Worm (Caenorhabditis elegans): Measurements from ENCODE around the gene str-52.

Gene str-52

ce11 chrV:2110368-2110767 is 35.6 kb downstream of the str-52 start, which contains the start of gene F22F7.3:
Gene F22F7.3 (plus strand): TSS chrV:2110668.
- TF ChIP-seq ceh-9 (tag; optimal IDR thresholded peaks at IDR 0.05): no peak
- TF ChIP-seq nhr-11 (tag; optimal IDR thresholded peaks at IDR 0.05): no peak
- no peak for TF ChIP-seq nfya-1 (tag; optimal IDR thresholded peaks at IDR 0.05; ENCODE audit: insufficient read depth)
- no peak for TF ChIP-seq snpc-4 (tag; optimal IDR thresholded peaks at IDR 0.05)
- TF ChIP-seq R02D3.7 (tag; optimal IDR thresholded peaks at IDR 0.05): no peak
- TF ChIP-seq nhr-43 (tag; optimal IDR thresholded peaks at IDR 0.05; ENCODE audit: poor library complexity, severe bottlenecking): no peak
- no peak for TF ChIP-seq lin-39 (tag; optimal IDR thresholded peaks at IDR 0.05)
- no peak for TF ChIP-seq daf-12 (tag; optimal IDR thresholded peaks at IDR 0.05)
- no peak for TF ChIP-seq nhr-23 (tag; optimal IDR thresholded peaks at IDR 0.05)
- TF ChIP-seq unc-39 (tag; optimal IDR thresholded peaks at IDR 0.05): no peak
- no peak for TF ChIP-seq skn-1 (tag; optimal IDR thresholded peaks at IDR 0.05)
- TF ChIP-seq nhr-237 (tag; optimal IDR thresholded peaks at IDR 0.05): no peak
- no peak for TF ChIP-seq tbx-2 (tag; optimal IDR thresholded peaks at IDR 0.05)
- no peak for TF ChIP-seq elt-3 (tag; optimal IDR thresholded peaks at IDR 0.05)
- no peak for TF ChIP-seq zag-1 (tag; optimal IDR thresholded peaks at IDR 0.05)

- TF ChIP-seq egl-5 (tag; optimal IDR thresholded peaks at IDR 0.05) (no peak), snpc-4 (tag; optimal IDR thresholded peaks at IDR 0.05) (peak; percentile 72), unc-39 (tag; optimal IDR thresholded peaks at IDR 0.05) (no peak), nhr-25 (tag; optimal IDR thresholded peaks at IDR 0.05) (peak; percentile 11), nhr-23 (tag; optimal IDR thresholded peaks at IDR 0.05) (peak; percentile 39), elt-2 (tag; optimal IDR thresholded peaks at IDR 0.05) (peak; percentile 36), skn-1 (tag; optimal IDR thresholded peaks at IDR 0.05) (no peak), hmg-11 (tag; optimal IDR thresholded peaks at IDR 0.05) (peak; percentile 58), ceh-82 (tag; optimal IDR thresholded peaks at IDR 0.05) (no peak), ceh-28 (tag; optimal IDR thresholded peaks at IDR 0.05) (no peak), ceh-9 (tag; optimal IDR thresholded peaks at IDR 0.05) (no peak), pha-4 (tag; optimal IDR thresholded peaks at IDR 0.05) (peak; percentile 86), lin-39 (tag; optimal IDR thresholded peaks at IDR 0.05) (peak; percentile 15), lin-15B (tag; optimal IDR thresholded peaks at IDR 0.05) (peak; percentile 60)
These were observed 36.6 kb downstream of the str-52 start, which contains the start of gene ckb-4 for ce11 chrV:2109295-2109694. Gene ckb-4 (minus strand): TSS chrV:2109434.

- TF ChIP-seq elt-2 (tag; optimal IDR thresholded peaks at IDR 0.05): no peak
- no peak for TF ChIP-seq R02D3.7 (tag; optimal IDR thresholded peaks at IDR 0.05)
- TF ChIP-seq elt-3 (tag; optimal IDR thresholded peaks at IDR 0.05): no peak
- no peak for TF ChIP-seq nhr-76 (tag; optimal IDR thresholded peaks at IDR 0.05)
- no peak for TF ChIP-seq unc-39 (tag; optimal IDR thresholded peaks at IDR 0.05)
- no peak for TF ChIP-seq ZK546.5 (tag; optimal IDR thresholded peaks at IDR 0.05)
- no peak for TF ChIP-seq tbx-2 (tag; optimal IDR thresholded peaks at IDR 0.05)
- no peak for TF ChIP-seq unc-62 (GFP tag; optimal IDR thresholded peaks at IDR 0.05)
- TF ChIP-seq ceh-16 (tag; optimal IDR thresholded peaks at IDR 0.05): no peak
- TF ChIP-seq ztf-11 (tag; optimal IDR thresholded peaks at IDR 0.05): no peak
- TF ChIP-seq ceh-28 (tag; optimal IDR thresholded peaks at IDR 0.05): no peak
- no peak for TF ChIP-seq nhr-23 (tag; optimal IDR thresholded peaks at IDR 0.05)
- TF ChIP-seq ceh-82 (tag; optimal IDR thresholded peaks at IDR 0.05): no peak
- TF ChIP-seq hmg-11 (tag; optimal IDR thresholded peaks at IDR 0.05): no peak
- TF ChIP-seq egl-27 (tag; optimal IDR thresholded peaks at IDR 0.05): no peak
- TF ChIP-seq nhr-28 (tag; optimal IDR thresholded peaks at IDR 0.05): no peak
- no peak for TF ChIP-seq mdl-1 (tag; optimal IDR thresholded peaks at IDR 0.05)
- no peak for TF ChIP-seq jun-1 (tag; optimal IDR thresholded peaks at IDR 0.05)
- TF ChIP-seq ztf-4 (tag; optimal IDR thresholded peaks at IDR 0.05): no peak
These were observed 40.0 kb downstream of the str-52 start, which contains the start of gene F22F7.4 for ce11 chrV:2105976-2106375. Gene F22F7.4 (minus strand): TSS chrV:2106076.

- TF ChIP-seq daf-12 (tag; optimal IDR thresholded peaks at IDR 0.05) (no peak), snpc-4 (tag; optimal IDR thresholded peaks at IDR 0.05) (no peak), elt-1 (tag; optimal IDR thresholded peaks at IDR 0.05) (no peak), ztf-4 (tag; optimal IDR thresholded peaks at IDR 0.05) (no peak), zag-1 (tag; optimal IDR thresholded peaks at IDR 0.05) (no peak), ama-1 (optimal IDR thresholded peaks at IDR 0.05) (no peak), elt-2 (tag; optimal IDR thresholded peaks at IDR 0.05) (no peak), nhr-76 (tag; optimal IDR thresholded peaks at IDR 0.05) (no peak), nhr-25 (tag; optimal IDR thresholded peaks at IDR 0.05) (no peak), aly-2 (tag; optimal IDR thresholded peaks at IDR 0.05) (no peak), nhr-11 (tag; optimal IDR thresholded peaks at IDR 0.05) (no peak)
These were observed 42.8 kb downstream of the str-52 start, which contains the start of gene F36F12.1 for ce11 chrV:2103118-2103517. Gene F36F12.1 (minus strand): TSS chrV:2103218.

Data from whole organism, L3 larva.